Fruit fly (Drosophila melanogaster) whole organism, embryonic: ENCODE results near the gene CG42726.

Source experiments
- Antp ChIP-seq: fragments of 200-800 bp; sonication (Bioruptor generic); optimal IDR thresholded peaks from 3 replicates; lab custom pipeline; 2016; ENCODE audit warnings: missing biosample characterization, missing genetic modification characterization
- Bgb ChIP-seq: fragments of 200-800 bp; sonication (Bioruptor generic); IDR thresholded peaks from 2 replicates; pipeline ENCODE4 v1.3.6; 2022; ENCODE audit warnings: missing biosample characterization, missing genetic modification characterization; ENCODE audit not compliant: partially characterized antibody
- Bteb2 ChIP-seq: fragments of 200-800 bp; sonication (Bioruptor generic); optimal IDR thresholded peaks from 2 replicates; lab custom pipeline; 2016; ENCODE audit warnings: missing biosample characterization, missing genetic modification characterization
- CG10147 ChIP-seq: fragments of 200-800 bp; sonication (Bioruptor generic); optimal IDR thresholded peaks from 2 replicates; lab custom pipeline; 2019; ENCODE audit warnings: missing biosample characterization, mild to moderate bottlenecking, missing genetic modification characterization, moderate library complexity
- CG10209 ChIP-seq: fragments of 200-800 bp; sonication (Bioruptor generic); optimal IDR thresholded peaks from 3 replicates; lab custom pipeline; 2017; ENCODE audit warnings: missing biosample characterization, mild to moderate bottlenecking, missing genetic modification characterization, missing genetic modification reagents
- CG10267 ChIP-seq: fragments of 200-800 bp; sonication (Bioruptor generic); optimal IDR thresholded peaks from 2 replicates; lab custom pipeline; 2018; ENCODE audit warnings: missing biosample characterization, mild to moderate bottlenecking, missing genetic modification characterization, moderate library complexity
- CG10543 ChIP-seq: fragments of 200-800 bp; sonication (Bioruptor generic); optimal IDR thresholded peaks from 3 replicates; lab custom pipeline; 2017; ENCODE audit warnings: missing biosample characterization, mild to moderate bottlenecking, missing genetic modification characterization, moderate library complexity
- CG10565 ChIP-seq: fragments of 200-800 bp; sonication (Bioruptor generic); optimal IDR thresholded peaks from 3 replicates; lab custom pipeline; 2016; ENCODE audit warnings: missing biosample characterization, mild to moderate bottlenecking, missing genetic modification characterization
- CG11093 ChIP-seq: fragments of 200-800 bp; sonication (Bioruptor generic); IDR thresholded peaks from 3 replicates; pipeline ENCODE4 v1.3.6; 2022; ENCODE audit warnings: missing biosample characterization, missing genetic modification characterization
- CG13123 ChIP-seq: fragments of 200-800 bp; sonication (Bioruptor generic); optimal IDR thresholded peaks from 2 replicates; lab custom pipeline; 2016; ENCODE audit warnings: missing biosample characterization, missing genetic modification characterization
- CG13775 ChIP-seq: fragments of 200-800 bp; sonication (Bioruptor generic); optimal IDR thresholded peaks from 3 replicates; lab custom pipeline; 2017; ENCODE audit warnings: missing biosample characterization, mild to moderate bottlenecking, missing genetic modification characterization
- CG15514 ChIP-seq: fragments of 200-800 bp; sonication (Bioruptor generic); optimal IDR thresholded peaks from 3 replicates; lab custom pipeline; 2017; ENCODE audit warnings: missing biosample characterization, missing genetic modification characterization, mild to moderate bottlenecking, moderate library complexity, missing genetic modification reagents
- CG1603 ChIP-seq: fragments of 200-800 bp; sonication (Bioruptor generic); optimal IDR thresholded peaks from 2 replicates; lab custom pipeline; 2019; ENCODE audit warnings: missing biosample characterization, mild to moderate bottlenecking, missing genetic modification characterization, moderate library complexity
- CG16863 ChIP-seq: fragments of 200-800 bp; sonication (Bioruptor generic); optimal IDR thresholded peaks from 3 replicates; lab custom pipeline; 2016; ENCODE audit warnings: missing biosample characterization, missing genetic modification characterization
- CG1832 ChIP-seq: fragments of 200-800 bp; sonication (Bioruptor generic); optimal IDR thresholded peaks from 2 replicates; lab custom pipeline; 2017; ENCODE audit warnings: missing biosample characterization, mild to moderate bottlenecking, missing genetic modification characterization, inconsistent platforms
- CG31365 ChIP-seq: fragments of 200-800 bp; sonication (Bioruptor generic); optimal IDR thresholded peaks from 2 replicates; lab custom pipeline; 2018; ENCODE audit warnings: missing biosample characterization, mild to moderate bottlenecking, missing genetic modification characterization
- CG4328 ChIP-seq: fragments of 200-800 bp; sonication (Bioruptor generic); optimal IDR thresholded peaks from 3 replicates; lab custom pipeline; 2017; ENCODE audit warnings: missing biosample characterization, missing genetic modification reagents, missing genetic modification characterization
- CG4854 ChIP-seq: fragments of 200-800 bp; sonication (Bioruptor generic); optimal IDR thresholded peaks from 2 replicates; lab custom pipeline; 2016; ENCODE audit warnings: missing biosample characterization, missing genetic modification characterization, inconsistent platforms
- CG5180 ChIP-seq: fragments of 200-800 bp; sonication (Bioruptor generic); optimal IDR thresholded peaks from 3 replicates; lab custom pipeline; 2017; ENCODE audit warnings: missing biosample characterization, missing genetic modification characterization, mild to moderate bottlenecking, moderate library complexity, missing genetic modification reagents
- CG6813 ChIP-seq: fragments of 200-800 bp; sonication (Bioruptor generic); optimal IDR thresholded peaks from 2 replicates; lab custom pipeline; 2017; ENCODE audit warnings: missing biosample characterization, missing genetic modification characterization, mild to moderate bottlenecking, moderate library complexity, missing genetic modification reagents
- CG7786 ChIP-seq: fragments of 200-800 bp; sonication (Bioruptor generic); optimal IDR thresholded peaks from 2 replicates; lab custom pipeline; 2016; ENCODE audit warnings: missing biosample characterization, missing genetic modification characterization
- CG8359 ChIP-seq: fragments of 200-800 bp; sonication (Bioruptor generic); optimal IDR thresholded peaks from 2 replicates; lab custom pipeline; 2017; ENCODE audit warnings: missing biosample characterization, mild to moderate bottlenecking, missing genetic modification characterization, borderline replicate concordance
- CG9797 ChIP-seq: fragments of 200-800 bp; sonication (Bioruptor generic); optimal IDR thresholded peaks from 3 replicates; lab custom pipeline; 2018; ENCODE audit warnings: missing biosample characterization, mild to moderate bottlenecking, missing genetic modification characterization
- Jarid2 ChIP-seq: fragments of 200-800 bp; sonication (Bioruptor generic); optimal IDR thresholded peaks from 3 replicates; lab custom pipeline; 2017; ENCODE audit warnings: mild to moderate bottlenecking, missing biosample characterization, missing genetic modification reagents, missing genetic modification characterization
- Mad ChIP-seq: fragments of 200-800 bp; sonication (Bioruptor generic); optimal IDR thresholded peaks from 2 replicates; lab custom pipeline; 2016; ENCODE audit warnings: missing biosample characterization, missing genetic modification characterization
- Mrtf ChIP-seq: fragments of 200-800 bp; sonication (Bioruptor generic); IDR thresholded peaks from 3 replicates; pipeline ENCODE4 v1.3.6; 2022; ENCODE audit warnings: missing biosample characterization, missing genetic modification characterization
- Myb ChIP-seq: fragments of 200-800 bp; sonication (Bioruptor generic); optimal IDR thresholded peaks from 2 replicates; lab custom pipeline; 2016; ENCODE audit warnings: missing biosample characterization, missing genetic modification characterization
- PHDP ChIP-seq: fragments of 200-800 bp; sonication (Bioruptor generic); optimal IDR thresholded peaks from 3 replicates; lab custom pipeline; 2018; ENCODE audit warnings: missing biosample characterization, mild to moderate bottlenecking, missing genetic modification characterization, moderate library complexity
- Rfx ChIP-seq: fragments of 200-800 bp; sonication (Bioruptor generic); IDR thresholded peaks from 2 replicates; pipeline ENCODE4 v1.3.6; 2022; ENCODE audit warnings: missing biosample characterization, missing genetic modification characterization
- Trl ChIP-seq, 3 experiments: fragments of >200 bp in 2 of 3; fragments of 200-800 bp in 1 of 3; sonication (Bioruptor generic) in 1 of 3; optimal IDR thresholded peaks; 2 replicates in 1 of 3; 3 replicates in 2 of 3; lab custom pipeline; 2016 to 2017; ENCODE audit warnings: missing biosample characterization in 1 of 3, missing genetic modification characterization in 1 of 3
- Xrp1 ChIP-seq: fragments of 200-800 bp; sonication (Bioruptor generic); IDR thresholded peaks from 2 replicates; pipeline ENCODE4 v1.3.6; 2022; ENCODE audit warnings: missing biosample characterization, missing genetic modification characterization
- al ChIP-seq: fragments of 200-800 bp; sonication (Bioruptor generic); IDR thresholded peaks from 2 replicates; pipeline ENCODE4 v1.3.6; 2022; ENCODE audit warnings: missing biosample characterization, missing genetic modification characterization
- bbx ChIP-seq: fragments of 200-800 bp; sonication (Bioruptor generic); IDR thresholded peaks from 2 replicates; pipeline ENCODE4 v1.3.6; 2022; ENCODE audit warnings: missing biosample characterization, missing genetic modification characterization; ENCODE audit not compliant: partially characterized antibody
- crc ChIP-seq: fragments of 200-800 bp; sonication (Bioruptor generic); optimal IDR thresholded peaks from 2 replicates; lab custom pipeline; 2016; ENCODE audit warnings: missing biosample characterization, missing genetic modification characterization
- dimm ChIP-seq: fragments of 200-800 bp; sonication (Bioruptor generic); IDR thresholded peaks from 2 replicates; pipeline ENCODE4 v1.3.6; 2022; ENCODE audit warnings: missing biosample characterization, missing genetic modification characterization
- dysf ChIP-seq: fragments of 200-800 bp; sonication (Bioruptor generic); IDR thresholded peaks from 3 replicates; pipeline ENCODE4 v1.3.6; 2022; ENCODE audit warnings: missing biosample characterization, missing genetic modification characterization
- ems ChIP-seq: fragments of 200-800 bp; sonication (Bioruptor generic); optimal IDR thresholded peaks from 3 replicates; lab custom pipeline; 2016; ENCODE audit warnings: missing biosample characterization, missing genetic modification characterization
- exex ChIP-seq: fragments of 200-800 bp; sonication (Bioruptor generic); optimal IDR thresholded peaks from 4 replicates; lab custom pipeline; 2018; ENCODE audit warnings: missing biosample characterization, mild to moderate bottlenecking, missing genetic modification characterization, moderate library complexity
- ken ChIP-seq: fragments of 200-800 bp; sonication (Bioruptor generic); IDR thresholded peaks from 3 replicates; pipeline ENCODE4 v1.3.6; 2022; ENCODE audit warnings: missing biosample characterization, missing genetic modification characterization
- klu ChIP-seq: fragments of 200-800 bp; sonication (Bioruptor generic); IDR thresholded peaks from 2 replicates; pipeline ENCODE4 v1.3.6; 2022; ENCODE audit warnings: missing biosample characterization, missing genetic modification characterization
- lola ChIP-seq, 3 experiments: fragments of >200 bp in 2 of 3; fragments of 200-800 bp in 1 of 3; sonication (Bioruptor generic) in 1 of 3; optimal IDR thresholded peaks; 2 replicates each; lab custom pipeline; 2017 to 2019; ENCODE audit warnings: missing biosample characterization in 3 of 3, missing genetic modification characterization in 3 of 3, mild to moderate bottlenecking in 1 of 3, moderate library complexity in 1 of 3
- pan ChIP-seq, 4 experiments: fragments of >200 bp in 3 of 4; fragments of 200-800 bp in 1 of 4; sonication (Bioruptor generic) in 1 of 4; optimal IDR thresholded peaks in 3 of 4; IDR thresholded peaks in 1 of 4; 2 replicates each; pipeline versions ENCODE4 v1.3.6 to Lab custom; 2017 to 2022; ENCODE audit warnings: missing biosample characterization in 2 of 4, missing genetic modification characterization in 2 of 4, mixed read lengths in 1 of 4
- row ChIP-seq: fragments of 200-800 bp; sonication (Bioruptor generic); IDR thresholded peaks from 3 replicates; pipeline ENCODE4 v1.3.6; 2022; ENCODE audit warnings: missing biosample characterization, missing genetic modification characterization
- run ChIP-seq: fragments of 200-800 bp; sonication (Bioruptor generic); optimal IDR thresholded peaks from 3 replicates; lab custom pipeline; 2018; ENCODE audit warnings: missing biosample characterization, mild to moderate bottlenecking, missing genetic modification characterization
- seq ChIP-seq: fragments of 200-800 bp; sonication (Bioruptor generic); IDR thresholded peaks from 2 replicates; pipeline ENCODE4 v1.3.6; 2022; ENCODE audit warnings: missing biosample characterization, missing genetic modification characterization
- sob ChIP-seq: fragments of 200-800 bp; sonication (Bioruptor generic); IDR thresholded peaks from 2 replicates; pipeline ENCODE4 v1.3.6; 2022; ENCODE audit warnings: missing biosample characterization, missing genetic modification characterization
- trem ChIP-seq: fragments of 200-800 bp; optimal IDR thresholded peaks from 3 replicates; lab custom pipeline; 2019; ENCODE audit warnings: missing biosample characterization, mild to moderate bottlenecking, missing genetic modification characterization, moderate library complexity

Gene CG42726

DNA sequence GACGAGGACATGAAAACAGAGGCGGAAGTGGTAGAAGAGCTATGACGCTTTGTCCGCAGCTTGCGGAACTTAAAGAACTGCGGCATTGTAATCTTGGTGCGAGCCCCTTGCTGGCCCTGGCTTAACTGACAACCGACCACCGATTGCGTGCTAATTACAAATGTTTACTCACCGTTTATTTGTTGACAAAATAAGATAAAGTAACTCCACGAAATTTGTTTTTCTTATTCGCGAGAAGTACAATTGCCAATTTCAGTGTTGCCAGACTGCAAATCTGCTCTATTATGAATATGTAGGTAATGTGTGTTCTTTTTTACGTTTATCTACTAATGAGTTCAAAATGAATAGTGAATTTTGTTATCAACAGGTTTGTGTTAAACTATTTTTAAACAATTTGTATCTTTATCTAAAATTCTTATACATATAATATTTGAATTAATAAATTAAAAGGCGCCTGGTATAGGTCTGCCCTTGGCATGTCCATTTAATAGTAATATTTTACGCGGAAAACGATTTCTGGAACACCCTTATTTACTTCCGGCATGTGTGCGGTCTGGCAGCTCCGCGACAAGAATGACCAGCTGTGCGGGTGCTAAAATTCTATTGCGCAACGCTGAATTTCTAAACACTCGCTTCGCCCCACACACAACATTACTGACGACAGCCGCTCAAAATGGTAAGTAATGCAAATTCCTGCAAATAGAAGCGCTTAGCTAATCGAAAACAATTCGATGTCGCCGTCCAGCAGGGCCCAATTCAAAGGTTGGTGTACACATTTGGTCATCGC, 9.0 kb downstream of the CG42726 start, which contains the start of the genes Atg4b and Hibch (continued):
- peak; percentile 79 for TF ChIP-seq CG4328 (GFP tag; lab: Kevin White, UChicago)
- TF ChIP-seq al (GFP tag; lab: Robert Waterston, UW), result peak; percentile 78
- TF ChIP-seq Myb (GFP tag; lab: Kevin White, UChicago), result peak; percentile 15
- no peak for TF ChIP-seq Jarid2
- peak; percentile 87 for TF ChIP-seq trem (tag; lab: Kevin White, UChicago)
- peak; percentile 82 for TF ChIP-seq PHDP
- peak; percentile 73 for TF ChIP-seq Mrtf (GFP tag; lab: Robert Waterston, UW)
- TF ChIP-seq row (GFP tag; lab: Robert Waterston, UW), result peak; percentile 97
- no peak for TF ChIP-seq Bgb (GFP tag; lab: Robert Waterston, UW)
- peak; percentile 16 for TF ChIP-seq CG4854 (GFP tag; lab: Kevin White, UChicago)
- peak; percentile 78 for TF ChIP-seq CG1603 (tag; lab: Kevin White, UChicago)
- TF ChIP-seq sob (GFP tag; lab: Robert Waterston, UW), result peak; percentile 83
- TF ChIP-seq exex (tag; lab: Kevin White, UChicago), result peak; percentile 87
- TF ChIP-seq CG9797, result peak; percentile 38
- TF ChIP-seq bbx (GFP tag; lab: Robert Waterston, UW), result peak; percentile 39; the same call in 1 of the 2 replicates
- peak; percentile 48 for TF ChIP-seq Mad (GFP tag; lab: Kevin White, UChicago)
- TF ChIP-seq CG7786 (GFP tag; lab: Kevin White, UChicago), result no peak
- no peak for TF ChIP-seq CG5180 (GFP tag; lab: Kevin White, UChicago)
- peak; percentile 63 for TF ChIP-seq CG13123 (GFP tag; lab: Kevin White, UChicago)
- TF ChIP-seq CG11093 (GFP tag; lab: Robert Waterston, UW), result peak; percentile 73; the same call in 2 of the 3 replicates
- peak; percentile 81 for TF ChIP-seq CG10267 (tag; lab: Kevin White, UChicago)
- TF ChIP-seq ken (GFP tag; lab: Robert Waterston, UW), result peak; percentile 78; the same call in 2 of the 3 replicates
- no peak for TF ChIP-seq Trl (optimal IDR thresholded peaks at IDR 0.05; lab: Kevin White, UChicago)
- no peak for TF ChIP-seq Trl (GFP tag; optimal IDR thresholded peaks at IDR 0.05; lab: Kevin White, UChicago)
- TF ChIP-seq CG6813, result peak; percentile 54
- TF ChIP-seq lola (GFP tag; optimal IDR thresholded peaks at IDR 0.05; lab: Kevin White, UChicago), result peak in 1 of 3 experiments; percentile 86
- TF ChIP-seq run, result no peak
- peak; percentile 96 for TF ChIP-seq CG10543
- TF ChIP-seq dimm, result 0 out of 2 replicates have a peak, but pooled peaks have one; percentile 30
- peak; percentile 85 for TF ChIP-seq CG10209 (GFP tag; lab: Kevin White, UChicago)
- peak; percentile 68 for TF ChIP-seq seq (GFP tag; lab: Robert Waterston, UW)
- peak; percentile 52 for TF ChIP-seq CG8359 (GFP tag; lab: Kevin White, UChicago)
- TF ChIP-seq Antp (GFP tag; lab: Kevin White, UChicago), result no peak
- TF ChIP-seq CG15514 (GFP tag; lab: Kevin White, UChicago), result peak; percentile 84
- peak; percentile 31 for TF ChIP-seq ems (GFP tag; lab: Kevin White, UChicago)
- peak; percentile 0 for TF ChIP-seq CG16863
- TF ChIP-seq CG10147, result peak; percentile 85
- no peak for TF ChIP-seq crc (GFP tag; lab: Kevin White, UChicago)
- TF ChIP-seq pan (optimal IDR thresholded peaks at IDR 0.05; lab: Kevin White, UChicago), result no peak
- TF ChIP-seq pan (GFP tag; optimal IDR thresholded peaks at IDR 0.05 in 1 of 2, IDR thresholded peaks at IDR 0.05 in 1 of 2), result peak in 1 of 2 experiments; percentile 83
- TF ChIP-seq CG10565 (GFP tag; lab: Kevin White, UChicago), result no peak
- TF ChIP-seq klu (GFP tag; lab: Robert Waterston, UW), result peak; percentile 87
- TF ChIP-seq CG1832 (GFP tag; lab: Kevin White, UChicago), result no peak
- peak; percentile 87 for TF ChIP-seq CG13775 (GFP tag; lab: Kevin White, UChicago)
- TF ChIP-seq Bteb2 (GFP tag; lab: Kevin White, UChicago), result peak; percentile 16
- TF ChIP-seq dysf, result peak; percentile 85
- TF ChIP-seq Rfx (GFP tag; lab: Robert Waterston, UW), result peak; percentile 89
- peak; percentile 86 for TF ChIP-seq Xrp1 (GFP tag; lab: Robert Waterston, UW)
- TF ChIP-seq CG31365 (tag; lab: Kevin White, UChicago), result no peak
